Fruit fly (Drosophila melanogaster) whole organism, prepupa: ENCODE measurements around the gene sordd1.

ENCODE experiments used
- Blimp-1 ChIP-seq: fragments of 200-800 bp; sonication (Bioruptor generic); optimal IDR thresholded peaks from 3 replicates; lab custom pipeline; 2017; ENCODE audit warnings: missing biosample characterization, missing genetic modification characterization, mild to moderate bottlenecking, moderate library complexity, missing genetic modification reagents
- CG10631 ChIP-seq: fragments of 200-800 bp; sonication (Bioruptor generic); optimal IDR thresholded peaks from 2 replicates; lab custom pipeline; 2016; ENCODE audit warnings: missing biosample characterization, missing genetic modification characterization
- CG11294 ChIP-seq: fragments of 200-800 bp; sonication (Bioruptor generic); IDR thresholded peaks from 2 replicates; pipeline ENCODE4 v1.3.6; 2022; ENCODE audit warnings: missing biosample characterization, missing genetic modification characterization
- CG11762 ChIP-seq: fragments of 200-800 bp; sonication (Bioruptor generic); optimal IDR thresholded peaks from 3 replicates; lab custom pipeline; 2016; ENCODE audit warnings: missing biosample characterization, missing genetic modification characterization; ENCODE audit not compliant: insufficient read depth
- CG15336 ChIP-seq: fragments of 200-800 bp; sonication (Bioruptor generic); IDR thresholded peaks from 2 replicates; pipeline ENCODE4 v1.3.6; 2022; ENCODE audit warnings: missing biosample characterization, missing genetic modification characterization
- CG1621 ChIP-seq: fragments of 200-800 bp; sonication (Bioruptor generic); optimal IDR thresholded peaks from 3 replicates; lab custom pipeline; 2018; ENCODE audit warnings: missing biosample characterization, mild to moderate bottlenecking, missing genetic modification characterization
- CG16779 ChIP-seq: fragments of 200-800 bp; sonication (Bioruptor generic); optimal IDR thresholded peaks from 3 replicates; lab custom pipeline; 2017; ENCODE audit warnings: missing biosample characterization, mild to moderate bottlenecking, missing genetic modification characterization
- CG3032 ChIP-seq: fragments of 200-800 bp; optimal IDR thresholded peaks from 2 replicates; lab custom pipeline; 2019; ENCODE audit warnings: missing biosample characterization, mild to moderate bottlenecking, missing genetic modification characterization, moderate library complexity
- CG31627 ChIP-seq: fragments of 200-800 bp; sonication (Bioruptor generic); optimal IDR thresholded peaks from 3 replicates; lab custom pipeline; 2016; ENCODE audit warnings: missing biosample characterization, missing genetic modification characterization
- CG32006 ChIP-seq: fragments of 200-800 bp; sonication (Bioruptor generic); optimal IDR thresholded peaks from 3 replicates; lab custom pipeline; 2017; ENCODE audit warnings: missing biosample characterization, mild to moderate bottlenecking, missing genetic modification characterization
- CG4318 ChIP-seq: fragments of 200-800 bp; sonication (Bioruptor generic); optimal IDR thresholded peaks from 3 replicates; lab custom pipeline; 2017; ENCODE audit warnings: missing biosample characterization, mild to moderate bottlenecking, missing genetic modification characterization
- CG6163 ChIP-seq: fragments of 200-800 bp; sonication (Bioruptor generic); IDR thresholded peaks from 3 replicates; pipeline ENCODE4 v1.3.6; 2022; ENCODE audit warnings: missing biosample characterization, missing genetic modification characterization
- CG6276 ChIP-seq: fragments of 200-800 bp; sonication (Bioruptor generic); optimal IDR thresholded peaks from 2 replicates; lab custom pipeline; 2017; ENCODE audit warnings: missing biosample characterization, mild to moderate bottlenecking, missing genetic modification characterization
- CG6808 ChIP-seq: fragments of 200-800 bp; sonication (Bioruptor generic); optimal IDR thresholded peaks from 3 replicates; lab custom pipeline; 2017; ENCODE audit warnings: missing biosample characterization, missing genetic modification characterization, mild to moderate bottlenecking, moderate library complexity, missing genetic modification reagents
- CG6854 ChIP-seq: fragments of 200-800 bp; sonication (Bioruptor generic); optimal IDR thresholded peaks from 2 replicates; lab custom pipeline; 2017; ENCODE audit warnings: missing biosample characterization, mild to moderate bottlenecking, missing genetic modification characterization
- CG7368 ChIP-seq: fragments of 200-800 bp; sonication (Bioruptor generic); optimal IDR thresholded peaks from 3 replicates; lab custom pipeline; 2016; ENCODE audit warnings: missing biosample characterization, missing genetic modification characterization
- CG8119 ChIP-seq: fragments of 200-800 bp; sonication (Bioruptor generic); IDR thresholded peaks from 3 replicates; pipeline ENCODE4 v1.3.6; 2022; ENCODE audit warnings: missing biosample characterization, missing genetic modification characterization
- CG8319 ChIP-seq: fragments of 200-800 bp; sonication (Bioruptor generic); optimal IDR thresholded peaks from 3 replicates; lab custom pipeline; 2016; ENCODE audit warnings: missing biosample characterization, missing genetic modification characterization
- CG9139 ChIP-seq: fragments of 200-800 bp; sonication (Bioruptor generic); optimal IDR thresholded peaks from 3 replicates; lab custom pipeline; 2017; ENCODE audit warnings: missing biosample characterization, mild to moderate bottlenecking, missing genetic modification characterization
- Eip75B ChIP-seq: fragments of 200-800 bp; sonication (Bioruptor generic); optimal IDR thresholded peaks from 3 replicates; lab custom pipeline; 2016; ENCODE audit warnings: missing biosample characterization, missing genetic modification characterization
- Eip78C ChIP-seq: fragments of 200-800 bp; sonication (Bioruptor generic); peaks from one replicate; lab custom pipeline; 2016; ENCODE audit warnings: missing biosample characterization, missing genetic modification characterization
- Eip93F ChIP-seq: fragments of 200-800 bp; sonication (Bioruptor generic); optimal IDR thresholded peaks from 2 replicates; lab custom pipeline; 2016; ENCODE audit warnings: missing biosample characterization, mild to moderate bottlenecking, missing genetic modification characterization
- Ets21C ChIP-seq: fragments of 200-800 bp; sonication (Bioruptor generic); optimal IDR thresholded peaks from 3 replicates; lab custom pipeline; 2016; ENCODE audit warnings: missing biosample characterization, missing genetic modification characterization
- Gug ChIP-seq: fragments of 200-800 bp; sonication (Bioruptor generic); IDR thresholded peaks from 2 replicates; pipeline ENCODE4 v1.3.6; 2022; ENCODE audit warnings: missing biosample characterization, missing genetic modification characterization
- OdsH ChIP-seq: fragments of 200-800 bp; sonication (Bioruptor generic); optimal IDR thresholded peaks from 3 replicates; lab custom pipeline; 2016; ENCODE audit warnings: missing biosample characterization, missing genetic modification characterization
- Smox ChIP-seq: fragments of 200-800 bp; sonication (Bioruptor generic); optimal IDR thresholded peaks from 3 replicates; lab custom pipeline; 2016; ENCODE audit warnings: missing biosample characterization, missing genetic modification characterization
- Sox102F ChIP-seq: fragments of 200-800 bp; sonication (Bioruptor generic); optimal IDR thresholded peaks from 2 replicates; lab custom pipeline; 2016; ENCODE audit warnings: missing biosample characterization, mild to moderate bottlenecking, missing genetic modification characterization
- Sox14 ChIP-seq: fragments of 200-800 bp; sonication (Bioruptor generic); optimal IDR thresholded peaks from 3 replicates; lab custom pipeline; 2016; ENCODE audit warnings: missing biosample characterization, missing genetic modification characterization
- Sox15 ChIP-seq: fragments of 200-800 bp; sonication (Bioruptor generic); optimal IDR thresholded peaks from 3 replicates; lab custom pipeline; 2016; ENCODE audit warnings: missing biosample characterization, missing genetic modification characterization
- acj6 ChIP-seq: fragments of 200-800 bp; sonication (Bioruptor generic); optimal IDR thresholded peaks from 3 replicates; lab custom pipeline; 2016; ENCODE audit warnings: missing biosample characterization, missing genetic modification characterization
- cyc ChIP-seq: fragments of 200-800 bp; sonication (Bioruptor generic); optimal IDR thresholded peaks from 3 replicates; lab custom pipeline; 2016; ENCODE audit warnings: missing biosample characterization, missing genetic modification characterization
- dac ChIP-seq: fragments of 200-800 bp; sonication (Bioruptor generic); optimal IDR thresholded peaks from 2 replicates; lab custom pipeline; 2017; ENCODE audit warnings: missing biosample characterization, mild to moderate bottlenecking, missing genetic modification characterization
- dsx ChIP-seq: fragments of 200-800 bp; optimal IDR thresholded peaks from 3 replicates; lab custom pipeline; 2019; ENCODE audit warnings: missing biosample characterization, mild to moderate bottlenecking, missing genetic modification characterization, moderate library complexity; ENCODE audit not compliant: poor library complexity, severe bottlenecking
- eg ChIP-seq: fragments of 200-800 bp; sonication (Bioruptor generic); IDR thresholded peaks from 3 replicates; pipeline ENCODE4 v1.3.6; 2022; ENCODE audit warnings: missing biosample characterization, missing genetic modification characterization
- fkh ChIP-seq: fragments of 200-800 bp; sonication (Bioruptor generic); optimal IDR thresholded peaks from 3 replicates; lab custom pipeline; 2017; ENCODE audit warnings: missing biosample characterization, mild to moderate bottlenecking, missing genetic modification characterization, moderate library complexity
- lz ChIP-seq: fragments of 200-800 bp; sonication (Bioruptor generic); optimal IDR thresholded peaks from 3 replicates; lab custom pipeline; 2016; ENCODE audit warnings: missing biosample characterization, missing genetic modification characterization
- net ChIP-seq: fragments of 200-800 bp; sonication (Bioruptor generic); optimal IDR thresholded peaks from 3 replicates; lab custom pipeline; 2016; ENCODE audit warnings: missing biosample characterization, missing genetic modification characterization
- pdm3 ChIP-seq: fragments of 200-800 bp; sonication (Bioruptor generic); optimal IDR thresholded peaks from 3 replicates; lab custom pipeline; 2016; ENCODE audit warnings: missing biosample characterization, missing genetic modification characterization
- salr ChIP-seq, 2 experiments: fragments of 200-800 bp; sonication (Bioruptor generic); optimal IDR thresholded peaks; 3 replicates each; lab custom pipeline; 2016 to 2018; ENCODE audit warnings: missing biosample characterization in 2 of 2, missing genetic modification characterization in 2 of 2, mild to moderate bottlenecking in 1 of 2
- topi ChIP-seq: fragments of 200-800 bp; sonication (Bioruptor generic); optimal IDR thresholded peaks from 3 replicates; lab custom pipeline; 2016; ENCODE audit warnings: missing biosample characterization, missing genetic modification characterization

sordd1 gene

dm6 chrX:15816127-15816526, 20.3 kb upstream of the sordd1 start:
- TF ChIP-seq Blimp-1 (GFP tag; lab: Kevin White, UChicago) (no peak), pdm3 (GFP tag; lab: Kevin White, UChicago) (no peak), Eip78C (GFP tag; lab: Kevin White, UChicago) (peak; percentile 19), net (GFP tag; lab: Kevin White, UChicago) (no peak), eg (GFP tag; lab: Robert Waterston, UW) (no peak)
- TF ChIP-seq, all 60 proteins: peak for 1

DNA sequence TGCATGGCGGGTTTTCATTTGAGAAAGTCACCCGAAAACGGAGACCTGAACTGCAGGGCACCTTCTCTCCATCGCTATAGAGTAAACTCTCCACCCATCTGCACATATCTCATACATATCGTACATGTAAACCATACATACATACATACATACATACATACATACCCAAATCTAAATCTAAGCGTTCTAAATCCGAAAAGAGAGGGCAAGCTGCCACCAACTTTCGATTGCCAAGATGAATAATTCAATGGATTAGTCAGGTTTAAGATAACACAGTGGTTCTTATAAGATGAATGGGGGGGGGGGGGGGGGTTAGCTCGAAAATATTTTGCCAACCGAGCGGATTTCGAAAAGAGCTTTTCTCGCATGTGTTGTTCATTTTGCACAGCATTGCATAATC, 18.7 kb upstream of the sordd1 start:
- no peak for TF ChIP-seq CG9139 (GFP tag; lab: Kevin White, UChicago)

DNA sequence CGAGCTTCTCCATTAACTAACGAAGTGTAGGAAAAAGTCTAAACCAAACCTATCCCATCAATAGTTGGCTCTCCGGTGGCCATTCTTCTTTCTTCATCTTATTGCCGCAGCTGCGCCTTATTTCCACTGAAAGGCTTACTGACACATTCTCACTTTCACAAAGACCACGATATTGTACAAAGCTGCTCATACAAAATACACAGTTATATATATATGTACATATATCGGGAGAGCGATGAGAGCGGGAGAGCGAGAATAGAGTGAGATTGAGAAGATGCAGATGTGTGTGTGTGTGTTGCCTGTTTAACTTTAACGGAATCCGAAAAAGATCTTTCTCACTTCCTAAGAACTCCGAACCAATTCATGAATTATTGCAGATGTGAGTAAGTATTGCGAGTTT, 17.4 kb upstream of the sordd1 start:
- no peak for TF ChIP-seq lz
- TF ChIP-seq CG6808: no peak
- TF ChIP-seq Sox102F (GFP tag; lab: Kevin White, UChicago): peak; percentile 8
- TF ChIP-seq CG6854 (GFP tag; lab: Kevin White, UChicago): peak; percentile 25
- peak; percentile 3 for TF ChIP-seq dsx (GFP tag; lab: Kevin White, UChicago)
- no peak for TF ChIP-seq Ets21C
- TF ChIP-seq pdm3 (GFP tag; lab: Kevin White, UChicago): no peak
- peak; percentile 61 for TF ChIP-seq CG1621
- no peak for TF ChIP-seq topi
- TF ChIP-seq fkh (GFP tag; lab: Kevin White, UChicago): peak; percentile 16

dm6 chrX:15812615-15812995, 16.8 kb upstream of the sordd1 start:
- TF ChIP-seq salr (GFP tag; optimal IDR thresholded peaks at IDR 0.05; lab: Kevin White, UChicago) (peak in 1 of 2 experiments; percentile 10), eg (GFP tag; lab: Robert Waterston, UW) (no peak)

DNA sequence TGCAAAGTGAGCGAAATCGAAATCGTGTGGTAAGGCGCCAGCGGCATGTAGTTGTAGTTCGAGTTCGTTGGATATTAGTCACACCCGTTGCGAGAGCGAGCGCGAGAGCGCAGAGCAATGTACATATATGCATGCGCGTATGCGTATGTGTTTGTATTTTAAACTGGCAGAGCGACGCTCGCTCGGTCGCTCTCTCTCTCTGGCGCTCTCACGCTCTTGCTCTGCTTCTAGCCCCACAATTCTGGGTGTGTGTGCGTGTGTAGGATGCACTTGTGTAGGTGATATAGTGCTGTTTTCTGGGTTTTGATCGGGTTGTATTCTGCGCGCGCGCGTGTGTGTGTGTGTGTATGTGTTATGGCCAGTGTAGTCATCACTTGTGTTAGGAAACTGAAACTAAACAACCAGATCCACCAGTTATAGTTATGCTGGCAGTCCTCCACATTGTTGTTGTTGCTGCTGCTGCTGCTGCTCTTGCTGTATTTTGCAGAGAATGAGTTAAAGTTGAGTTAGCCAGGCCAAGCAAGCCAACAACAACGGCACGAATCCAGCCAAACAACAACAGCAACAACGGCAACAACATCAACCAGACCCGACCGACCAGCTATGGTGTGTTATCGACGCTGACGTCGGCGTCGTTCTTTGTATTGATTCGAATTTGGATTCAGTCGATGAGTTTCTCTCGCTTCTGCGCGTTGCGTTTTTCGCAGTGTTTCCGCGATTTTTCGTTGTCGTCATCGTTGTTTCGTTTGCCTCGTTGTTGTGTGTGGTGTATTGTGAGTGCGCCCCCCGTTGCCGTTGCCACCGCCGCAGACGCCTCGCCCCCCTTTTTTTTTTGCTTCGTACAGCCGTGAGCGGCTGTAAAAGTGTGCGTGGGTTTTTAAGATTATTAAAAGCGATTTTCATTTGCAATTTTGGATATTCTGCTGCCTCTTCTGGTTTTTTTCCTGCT, 16.1 kb upstream of the sordd1 start:
- no peak for TF ChIP-seq dsx (GFP tag; lab: Kevin White, UChicago)
- peak; percentile 3 for TF ChIP-seq OdsH (GFP tag; lab: Kevin White, UChicago)
- no peak for TF ChIP-seq cyc (GFP tag; lab: Kevin White, UChicago)
- TF ChIP-seq CG6276: no peak
- peak; percentile 62 for TF ChIP-seq CG6163
- no peak for TF ChIP-seq Gug (GFP tag; lab: Robert Waterston, UW)
- no peak for TF ChIP-seq Eip75B
- no peak for TF ChIP-seq Sox15
- no peak for TF ChIP-seq CG3032
- TF ChIP-seq CG32006: no peak
- no peak for TF ChIP-seq CG10631 (GFP tag; lab: Kevin White, UChicago)
- no peak for TF ChIP-seq CG1621
- TF ChIP-seq CG6854 (GFP tag; lab: Kevin White, UChicago): peak; percentile 56
- TF ChIP-seq pdm3 (GFP tag; lab: Kevin White, UChicago): no peak
- TF ChIP-seq CG31627 (GFP tag; lab: Kevin White, UChicago): no peak
- no peak for TF ChIP-seq acj6 (GFP tag; lab: Kevin White, UChicago)
- peak; percentile 12 for TF ChIP-seq lz
- TF ChIP-seq CG15336 (GFP tag; lab: Robert Waterston, UW): peak; percentile 66; the same call in 1 of the 2 replicates
- TF ChIP-seq dac: no peak
- TF ChIP-seq Sox14 (GFP tag; lab: Kevin White, UChicago): peak; percentile 65
- TF ChIP-seq Ets21C: no peak
- TF ChIP-seq CG11762: no peak
- TF ChIP-seq CG8319 (GFP tag; lab: Kevin White, UChicago): no peak
- TF ChIP-seq Eip93F: no peak
- TF ChIP-seq CG4318 (GFP tag; lab: Kevin White, UChicago): no peak
- TF ChIP-seq CG8119 (GFP tag; lab: Robert Waterston, UW): peak; percentile 61; the same call in 2 of the 3 replicates
- TF ChIP-seq Smox (GFP tag; lab: Kevin White, UChicago): no peak
- no peak for TF ChIP-seq CG7368 (GFP tag; lab: Kevin White, UChicago)
- no peak for TF ChIP-seq CG11294 (GFP tag; lab: Robert Waterston, UW)
- TF ChIP-seq fkh (GFP tag; lab: Kevin White, UChicago): peak; percentile 25
- peak; percentile 12 for TF ChIP-seq CG16779
- peak; percentile 33 for TF ChIP-seq Sox102F (GFP tag; lab: Kevin White, UChicago)
